Worm (Caenorhabditis elegans) whole organism, L1 larva: ENCODE measurements around the gene W03G11.4.

Experiments
- C34B4.2 ChIP-seq: sonication (generic microtip); optimal IDR thresholded peaks from 2 replicates; lab custom pipeline; 2017; ENCODE audit warnings: mild to moderate bottlenecking, missing genetic modification characterization, missing compliant biosample characterization
- aly-2 ChIP-seq: fragments of 150-350 bp; optimal IDR thresholded peaks from 2 replicates; lab custom pipeline; 2014; ENCODE audit warnings: missing biosample characterization, missing genetic modification characterization
- ceh-63 ChIP-seq: fragments of 200-800 bp; sonication (Bioruptor generic); optimal IDR thresholded peaks from 2 replicates; lab custom pipeline; 2018; ENCODE audit warnings: mild to moderate bottlenecking, missing genetic modification characterization, missing compliant biosample characterization
- ceh-8 ChIP-seq: fragments of 200-800 bp; sonication (Bioruptor generic); optimal IDR thresholded peaks from 2 replicates; lab custom pipeline; 2018; ENCODE audit warnings: mild to moderate bottlenecking, missing genetic modification characterization, moderate library complexity, missing compliant biosample characterization
- ceh-88 ChIP-seq: fragments of 200-800 bp; sonication (Bioruptor generic); IDR thresholded peaks from 2 replicates; pipeline ENCODE4 v1.3.6; 2022; ENCODE audit warnings: missing genetic modification characterization, missing compliant biosample characterization
- ces-1 ChIP-seq: fragments of 150-350 bp; optimal IDR thresholded peaks from 2 replicates; lab custom pipeline; 2014; ENCODE audit warnings: missing biosample characterization, missing genetic modification reagents, missing genetic modification characterization
- efl-1 ChIP-seq, 4 experiments: fragments of 150-350 bp; optimal IDR thresholded peaks in 3 of 4; peaks in 1 of 4; 1 replicate in 1 of 4; 2 replicates in 3 of 4; lab custom pipeline; 2014; ENCODE audit warnings: missing biosample characterization in 2 of 4, missing genetic modification characterization in 2 of 4, missing genetic modification reagents in 2 of 4
- efl-3 ChIP-seq: fragments of 200-800 bp; sonication (Bioruptor generic); optimal IDR thresholded peaks from 2 replicates; lab custom pipeline; 2018; ENCODE audit warnings: mild to moderate bottlenecking, missing genetic modification characterization, missing compliant biosample characterization
- egl-13 ChIP-seq: sonication (generic microtip); optimal IDR thresholded peaks from 2 replicates; lab custom pipeline; 2016; ENCODE audit warnings: missing genotype, missing genetic modification reagents, missing genetic modification characterization, missing compliant biosample characterization
- egl-27 ChIP-seq, 2 experiments: fragments of 150-350 bp in 1 of 2; sonication (generic microtip); optimal IDR thresholded peaks; 3 replicates each; lab custom pipeline; 2017 to 2018; ENCODE audit warnings: missing biosample characterization in 2 of 2, missing genetic modification characterization in 2 of 2, missing genetic modification reagents in 2 of 2
- elt-2 ChIP-seq: sonication (generic microtip); optimal IDR thresholded peaks from 2 replicates; lab custom pipeline; 2016; ENCODE audit warnings: missing genetic modification characterization, mild to moderate bottlenecking, inconsistent platforms, missing compliant biosample characterization, missing genetic modification reagents
- elt-3 ChIP-seq, 6 experiments: fragments of 150-350 bp in 1 of 6; sonication (generic microtip); optimal IDR thresholded peaks; 2 replicates each; lab custom pipeline; 2017 to 2018; ENCODE audit warnings: missing biosample characterization in 6 of 6, missing genetic modification characterization in 6 of 6, inconsistent platforms in 1 of 6
- fkh-10 ChIP-seq: sonication (generic microtip); optimal IDR thresholded peaks from 2 replicates; lab custom pipeline; 2017; ENCODE audit warnings: missing biosample characterization, missing genetic modification reagents, missing genetic modification characterization
- fkh-4 ChIP-seq: sonication (generic microtip); optimal IDR thresholded peaks from 2 replicates; lab custom pipeline; 2016; ENCODE audit warnings: missing compliant biosample characterization, missing genetic modification characterization, borderline replicate concordance
- fkh-8 ChIP-seq: sonication (generic microtip); optimal IDR thresholded peaks from 2 replicates; lab custom pipeline; 2016; ENCODE audit warnings: mild to moderate bottlenecking, missing genetic modification characterization, missing compliant biosample characterization
- lin-35 ChIP-seq, 2 experiments: fragments of 150-350 bp; optimal IDR thresholded peaks; 2 replicates each; lab custom pipeline; 2014; ENCODE audit warnings: missing biosample characterization in 2 of 2, missing genetic modification characterization in 2 of 2, missing genetic modification reagents in 2 of 2
- lin-39 ChIP-seq: fragments of 150-350 bp; optimal IDR thresholded peaks from 2 replicates; lab custom pipeline; 2014; ENCODE audit warnings: missing biosample characterization, missing genetic modification reagents, missing genetic modification characterization
- mab-9 ChIP-seq: fragments of 200-800 bp; sonication (Bioruptor generic); IDR thresholded peaks from 2 replicates; pipeline ENCODE4 v1.3.6; 2022; ENCODE audit warnings: missing genetic modification reagents, missing genetic modification characterization, missing compliant biosample characterization
- nhr-11 ChIP-seq: fragments of 150-350 bp; optimal IDR thresholded peaks from 2 replicates; lab custom pipeline; 2014; ENCODE audit warnings: missing biosample characterization, missing genetic modification characterization
- nhr-12 ChIP-seq: sonication (generic microtip); optimal IDR thresholded peaks from 2 replicates; lab custom pipeline; 2017; ENCODE audit warnings: missing biosample characterization, missing genetic modification characterization
- nhr-19 ChIP-seq: fragments of 200-800 bp; sonication (Bioruptor generic); conservative IDR thresholded peaks from 2 replicates; pipeline ENCODE4 v1.3.6; 2022; ENCODE audit warnings: missing genetic modification characterization, missing compliant biosample characterization
- nhr-20 ChIP-seq: sonication (generic microtip); optimal IDR thresholded peaks from 2 replicates; lab custom pipeline; 2016; ENCODE audit warnings: mild to moderate bottlenecking, missing genetic modification characterization, missing compliant biosample characterization
- nhr-28 ChIP-seq: fragments of 150-350 bp; optimal IDR thresholded peaks from 2 replicates; lab custom pipeline; 2014; ENCODE audit warnings: missing biosample characterization, missing genetic modification characterization
- nhr-71 ChIP-seq: sonication (generic microtip); optimal IDR thresholded peaks from 2 replicates; lab custom pipeline; 2016; ENCODE audit warnings: mild to moderate bottlenecking, missing genetic modification characterization, moderate library complexity, missing compliant biosample characterization
- nhr-84 ChIP-seq: sonication (generic microtip); optimal IDR thresholded peaks from 2 replicates; lab custom pipeline; 2017; ENCODE audit warnings: missing biosample characterization, missing genetic modification characterization
- nhr-85 ChIP-seq: sonication (generic microtip); peaks from one replicate; lab custom pipeline; 2016; ENCODE audit warnings: missing genetic modification characterization, inconsistent platforms, missing compliant biosample characterization
- pag-3 ChIP-seq: sonication (generic microtip); optimal IDR thresholded peaks from 2 replicates; lab custom pipeline; 2017; ENCODE audit warnings: missing genetic modification characterization, mild to moderate bottlenecking, missing compliant biosample characterization, antibody characterized with exemption, borderline replicate concordance; ENCODE audit not compliant: insufficient read depth
- pqm-1 ChIP-seq: sonication (generic microtip); optimal IDR thresholded peaks from 3 replicates; lab custom pipeline; 2017; ENCODE audit warnings: missing biosample characterization, missing genetic modification characterization
- sptf-1 ChIP-seq: fragments of 150-350 bp; optimal IDR thresholded peaks from 2 replicates; lab custom pipeline; 2014; ENCODE audit warnings: missing biosample characterization, missing genetic modification characterization
- swsn-7 ChIP-seq: sonication (generic microtip); optimal IDR thresholded peaks from 2 replicates; lab custom pipeline; 2016; ENCODE audit warnings: missing genetic modification characterization, missing compliant biosample characterization
- tlp-1 ChIP-seq: fragments of 150-350 bp; optimal IDR thresholded peaks from 2 replicates; lab custom pipeline; 2014; ENCODE audit warnings: missing biosample characterization, missing genetic modification characterization
- unc-130 ChIP-seq: fragments of 150-350 bp; optimal IDR thresholded peaks from 2 replicates; lab custom pipeline; 2017; ENCODE audit warnings: missing biosample characterization, missing genetic modification characterization, inconsistent platforms
- unc-30 ChIP-seq: sonication (generic microtip); optimal IDR thresholded peaks from 2 replicates; lab custom pipeline; 2017; ENCODE audit warnings: missing biosample characterization, missing genetic modification characterization
- unc-86 ChIP-seq: sonication (generic microtip); optimal IDR thresholded peaks from 2 replicates; lab custom pipeline; 2016; ENCODE audit warnings: missing genetic modification characterization, missing compliant biosample characterization

Gene W03G11.4

DNA sequence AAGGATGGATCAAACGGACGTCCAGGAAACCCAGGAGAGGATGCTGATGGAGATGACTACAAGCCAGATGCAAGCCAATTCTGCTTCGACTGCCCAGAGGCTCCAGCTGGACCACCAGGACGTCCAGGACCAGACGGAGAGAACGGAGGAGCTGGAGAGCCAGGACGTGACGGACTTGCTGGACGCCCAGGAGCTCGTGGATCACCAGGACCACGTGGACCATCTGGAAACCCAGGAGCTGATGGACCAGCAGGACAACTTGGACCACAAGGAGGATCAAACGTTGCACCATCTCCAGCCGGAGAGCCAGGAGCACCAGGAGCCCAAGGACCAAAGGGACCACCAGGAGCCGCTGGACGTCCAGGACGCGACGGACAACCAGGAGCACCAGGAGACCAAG is 12.5 kb upstream of the W03G11.4 start:
- TF ChIP-seq ceh-88 (GFP tag; lab: Robert Waterston, UW) (no peak), swsn-7 (tag; lab: Kevin White, UChicago) (no peak), ceh-63 (GFP tag; lab: Kevin White, UChicago) (no peak), nhr-84 (tag; lab: Kevin White, UChicago) (no peak), ceh-8 (GFP tag; lab: Kevin White, UChicago) (no peak), nhr-11 (tag; lab: Kevin White, UChicago) (no peak), unc-30 (no peak), sptf-1 (tag; lab: Kevin White, UChicago) (no peak), aly-2 (no peak), fkh-4 (tag; lab: Kevin White, UChicago) (no peak), C34B4.2 (tag; lab: Kevin White, UChicago) (no peak), fkh-8 (tag; lab: Kevin White, UChicago) (no peak), nhr-12 (tag; lab: Kevin White, UChicago) (no peak), fkh-10 (no peak), nhr-19 (GFP tag; lab: Robert Waterston, UW) (no peak), ces-1 (GFP tag; lab: Kevin White, UChicago) (no peak), pqm-1 (tag; lab: Kevin White, UChicago) (no peak)

DNA sequence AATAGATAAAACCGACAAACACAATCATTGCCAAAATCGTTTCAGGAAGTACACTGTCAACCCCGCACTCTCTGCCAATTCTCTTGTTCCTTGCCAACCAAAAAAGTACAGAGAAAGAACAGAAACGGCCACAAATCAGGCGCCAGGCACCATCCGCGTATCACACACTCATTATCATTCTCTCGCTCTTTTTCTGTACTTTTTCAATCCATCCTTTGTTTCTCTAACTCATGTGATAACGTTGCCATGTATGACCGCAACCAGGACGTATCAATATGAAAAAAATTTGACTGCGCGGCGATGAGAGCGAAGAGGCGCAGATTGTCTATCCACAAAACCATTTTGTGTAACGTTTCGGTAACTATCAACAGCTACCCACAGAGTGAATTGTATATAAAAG is 11.7 kb upstream of the W03G11.4 start, which contains the start of gene col-181:
col-181 (plus strand) TSS at position 301 of the 400 bp plus-strand sequence.
- peak; percentile 7 for TF ChIP-seq pag-3 (tag; lab: Kevin White, UChicago)
- TF ChIP-seq tlp-1 (tag; lab: Kevin White, UChicago): no peak
- TF ChIP-seq, all 84 proteins: peak for 1

DNA sequence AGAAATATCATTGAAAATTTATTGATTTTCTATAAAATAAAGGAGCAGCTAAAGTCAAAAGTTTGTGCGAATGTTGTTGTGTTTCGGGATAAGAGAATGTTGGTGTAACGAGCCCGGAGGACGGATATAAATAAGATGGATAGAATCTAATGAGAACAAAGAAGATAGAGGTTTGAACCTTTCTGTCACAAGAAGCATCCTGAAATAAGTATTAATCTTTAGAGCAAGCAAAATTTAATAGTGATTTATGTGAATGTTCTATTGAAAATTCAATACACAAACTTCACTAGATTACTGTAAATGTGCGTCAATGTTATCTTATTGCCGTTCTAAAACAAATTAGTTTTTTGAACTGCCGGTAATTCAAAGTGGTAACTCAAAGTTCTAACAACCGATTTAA is 10.8 kb upstream of the W03G11.4 start, which contains the start of gene W03G11.3:
W03G11.3 (minus strand) TSS at position 101 of the 400 bp plus-strand sequence.
- TF ChIP-seq nhr-85 (tag; lab: Kevin White, UChicago) (no peak), nhr-28 (tag; lab: Kevin White, UChicago) (no peak), egl-27 (tag; optimal IDR thresholded peaks at IDR 0.05; lab: Kevin White, UChicago) (no peak), mab-9 (GFP tag; lab: Robert Waterston, UW) (no peak)

DNA sequence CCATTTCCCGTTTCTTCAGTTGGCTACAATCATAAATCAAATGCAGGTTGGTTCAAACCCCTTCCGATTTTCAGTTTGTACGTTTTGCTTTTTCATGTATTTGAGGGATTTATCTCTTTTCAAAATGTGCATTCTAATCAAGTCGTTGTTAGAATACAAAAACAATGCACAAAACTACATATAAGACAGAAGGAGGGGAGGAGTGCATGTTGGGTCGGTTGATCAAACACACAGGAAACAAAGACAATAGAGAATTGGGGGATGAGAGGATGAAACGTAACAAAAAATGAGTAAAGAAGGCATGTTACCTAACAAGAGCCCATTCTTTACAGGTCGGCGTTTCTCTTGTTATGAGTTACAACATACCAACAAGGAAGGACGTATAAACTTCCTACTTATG is 5.1 kb upstream of the W03G11.4 start:
- TF ChIP-seq ceh-88 (GFP tag; lab: Robert Waterston, UW) (no peak), unc-86 (tag; lab: Kevin White, UChicago) (no peak), elt-3 (tag; optimal IDR thresholded peaks at IDR 0.05; lab: Kevin White, UChicago) (no peak), nhr-85 (tag; lab: Kevin White, UChicago) (no peak), C34B4.2 (tag; lab: Kevin White, UChicago) (no peak), unc-130 (tag; lab: Kevin White, UChicago) (no peak), ceh-63 (GFP tag; lab: Kevin White, UChicago) (no peak), lin-35 (GFP tag; optimal IDR thresholded peaks at IDR 0.05; lab: Kevin White, UChicago) (no peak), elt-2 (tag; lab: Kevin White, UChicago) (no peak), lin-39 (tag; lab: Kevin White, UChicago) (no peak), nhr-20 (tag; lab: Kevin White, UChicago) (no peak), ces-1 (GFP tag; lab: Kevin White, UChicago) (no peak), nhr-71 (tag; lab: Kevin White, UChicago) (no peak)
- TF ChIP-seq, all 84 proteins: peak for 0

DNA sequence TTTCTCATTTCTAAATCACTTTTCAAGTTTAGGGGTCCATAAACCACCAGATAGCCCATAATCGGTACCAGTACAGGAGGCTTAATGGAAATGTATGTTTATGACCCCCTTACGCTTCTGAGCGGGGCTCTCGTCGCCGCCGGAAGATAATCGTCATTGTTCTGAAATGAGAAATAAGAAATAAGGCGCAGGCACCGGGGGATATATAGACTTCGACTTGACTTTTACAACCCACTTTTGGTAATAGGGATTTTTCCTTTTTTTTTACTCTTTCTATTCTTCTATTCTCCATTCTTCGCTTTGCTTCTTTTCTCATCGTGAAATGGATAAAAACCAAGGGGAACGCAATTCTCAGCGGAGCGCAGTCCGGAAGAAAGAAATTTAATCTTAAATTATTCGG is 2.3 kb upstream of the W03G11.4 start:
- TF ChIP-seq efl-3 (GFP tag; lab: Kevin White, UChicago) (no peak), tlp-1 (tag; lab: Kevin White, UChicago) (no peak), efl-1 (optimal IDR thresholded peaks at IDR 0.05; lab: Kevin White, UChicago) (no peak), efl-1 (GFP tag; optimal IDR thresholded peaks at IDR 0.05 in 1 of 2; lab: Kevin White, UChicago) (peak in 1 of 2 experiments; percentile 58), swsn-7 (tag; lab: Kevin White, UChicago) (no peak), egl-13 (tag; lab: Kevin White, UChicago) (no peak)
